Worm (Caenorhabditis elegans) whole organism, young adult: Measurements from ENCODE around the gene malt-1.

ENCODE experiments used
- B0019.2 ChIP-seq: fragments of 200-800 bp; sonication (Bioruptor generic); conservative IDR thresholded peaks from 2 replicates; pipeline ENCODE4 v1.3.6; 2022; ENCODE audit warnings: missing genetic modification reagents, missing genetic modification characterization, missing compliant biosample characterization
- B0261.1 ChIP-seq: sonication (generic microtip); optimal IDR thresholded peaks from 2 replicates; lab custom pipeline; 2016; ENCODE audit warnings: mild to moderate bottlenecking, missing genetic modification characterization, moderate library complexity, missing compliant biosample characterization
- C17E4.6 ChIP-seq: fragments of 200-800 bp; sonication (Bioruptor generic); IDR thresholded peaks from 2 replicates; pipeline ENCODE4 v1.3.6; 2022; ENCODE audit warnings: missing genetic modification reagents, missing genetic modification characterization, missing compliant biosample characterization
- F10E7.11 ChIP-seq: sonication (generic microtip); optimal IDR thresholded peaks from 2 replicates; lab custom pipeline; 2017; ENCODE audit warnings: mild to moderate bottlenecking, missing genetic modification characterization, moderate library complexity, missing compliant biosample characterization
- K12H6.12 ChIP-seq: fragments of 200-800 bp; sonication (Bioruptor generic); optimal IDR thresholded peaks from 2 replicates; lab custom pipeline; 2018; ENCODE audit warnings: mild to moderate bottlenecking, missing genetic modification characterization, missing compliant biosample characterization
- T07F8.4 ChIP-seq: sonication (generic microtip); optimal IDR thresholded peaks from 2 replicates; lab custom pipeline; 2016; ENCODE audit warnings: mild to moderate bottlenecking, missing genetic modification characterization, moderate library complexity, missing compliant biosample characterization
- ZK185.1 ChIP-seq: sonication (generic microtip); optimal IDR thresholded peaks from 2 replicates; lab custom pipeline; 2016; ENCODE audit warnings: mild to moderate bottlenecking, missing genetic modification characterization, missing compliant biosample characterization; ENCODE audit not compliant: poor library complexity, severe bottlenecking
- aptf-2 ChIP-seq: fragments of 200-800 bp; sonication (Bioruptor generic); conservative IDR thresholded peaks from 2 replicates; pipeline ENCODE4 v1.3.6; 2022; ENCODE audit warnings: missing genetic modification reagents, missing genetic modification characterization, missing compliant biosample characterization
- aptf-3 ChIP-seq: fragments of 200-800 bp; sonication (Bioruptor generic); IDR thresholded peaks from 2 replicates; pipeline ENCODE4 v1.3.6; 2022; ENCODE audit warnings: missing genetic modification characterization, missing compliant biosample characterization
- athp-1 ChIP-seq: sonication (generic microtip); optimal IDR thresholded peaks from 2 replicates; lab custom pipeline; 2017; ENCODE audit warnings: mild to moderate bottlenecking, missing genetic modification characterization, missing compliant biosample characterization
- attf-5 ChIP-seq: fragments of 200-800 bp; sonication (Bioruptor generic); optimal IDR thresholded peaks from 2 replicates; lab custom pipeline; 2018; ENCODE audit warnings: mild to moderate bottlenecking, missing genetic modification characterization, missing compliant biosample characterization
- bed-1 ChIP-seq: fragments of 200-800 bp; sonication (Bioruptor generic); IDR thresholded peaks from 2 replicates; pipeline ENCODE4 v1.3.6; 2022; ENCODE audit warnings: missing genetic modification reagents, missing genetic modification characterization, missing compliant biosample characterization
- bed-2 ChIP-seq: fragments of 200-800 bp; sonication (Bioruptor generic); IDR thresholded peaks from 2 replicates; pipeline ENCODE4 v1.3.6; 2022; ENCODE audit warnings: missing genetic modification reagents, missing genetic modification characterization, missing compliant biosample characterization
- cebp-1 ChIP-seq, 2 experiments: fragments of 200-800 bp in 1 of 2; sonication (Bioruptor generic) in 1 of 2; sonication (generic microtip) in 1 of 2; IDR thresholded peaks in 1 of 2; optimal IDR thresholded peaks in 1 of 2; 2 replicates each; pipeline versions ENCODE4 v1.3.6 to Lab custom; 2017 to 2022; ENCODE audit warnings: missing compliant biosample characterization in 2 of 2, missing genetic modification characterization in 2 of 2, mild to moderate bottlenecking in 1 of 2, missing genetic modification reagents in 1 of 2, moderate library complexity in 1 of 2
- ceh-100 ChIP-seq: fragments of 200-800 bp; sonication (Bioruptor generic); IDR thresholded peaks from 2 replicates; pipeline ENCODE4 v1.3.6; 2022; ENCODE audit warnings: missing genetic modification reagents, missing genetic modification characterization, missing compliant biosample characterization
- ceh-58 ChIP-seq: fragments of 200-800 bp; sonication (Bioruptor generic); IDR thresholded peaks from 2 replicates; pipeline ENCODE4 v1.3.6; 2022; ENCODE audit warnings: missing genetic modification characterization, missing compliant biosample characterization
- die-1 ChIP-seq: sonication (generic microtip); optimal IDR thresholded peaks from 2 replicates; lab custom pipeline; 2016; ENCODE audit warnings: missing genotype, mild to moderate bottlenecking, missing genetic modification characterization, missing compliant biosample characterization
- dpff-1 ChIP-seq: sonication (generic microtip); optimal IDR thresholded peaks from 2 replicates; lab custom pipeline; 2017; ENCODE audit warnings: mild to moderate bottlenecking, missing genetic modification characterization, missing compliant biosample characterization
- dpl-1 ChIP-seq: fragments of 150-350 bp; optimal IDR thresholded peaks from 2 replicates; lab custom pipeline; 2014; ENCODE audit warnings: missing biosample characterization, missing genetic modification reagents, missing genetic modification characterization
- egl-18 ChIP-seq: fragments of 200-800 bp; sonication (Bioruptor generic); IDR thresholded peaks from 2 replicates; pipeline ENCODE4 v1.3.6; 2022; ENCODE audit warnings: missing genetic modification reagents, missing genetic modification characterization, missing compliant biosample characterization
- egrh-3 ChIP-seq: fragments of 200-800 bp; sonication (Bioruptor generic); IDR thresholded peaks from 2 replicates; pipeline ENCODE4 v1.3.6; 2022; ENCODE audit warnings: missing genetic modification reagents, missing genetic modification characterization, missing compliant biosample characterization
- ets-4 ChIP-seq: fragments of 200-800 bp; sonication (Bioruptor generic); optimal IDR thresholded peaks from 2 replicates; lab custom pipeline; 2018; ENCODE audit warnings: mild to moderate bottlenecking, missing genetic modification characterization, missing compliant biosample characterization
- fkh-3 ChIP-seq: sonication (generic microtip); optimal IDR thresholded peaks from 2 replicates; lab custom pipeline; 2016; ENCODE audit warnings: mild to moderate bottlenecking, missing genetic modification characterization, missing compliant biosample characterization
- him-1 ChIP-seq: sonication (generic microtip); optimal IDR thresholded peaks from 2 replicates; lab custom pipeline; 2016; ENCODE audit warnings: missing genotype, missing genetic modification reagents, missing genetic modification characterization, missing compliant biosample characterization
- hmg-1.2 ChIP-seq: fragments of 200-800 bp; sonication (Bioruptor generic); IDR thresholded peaks from 2 replicates; pipeline ENCODE4 v1.3.6; 2022; ENCODE audit warnings: missing genetic modification reagents, missing genetic modification characterization, missing compliant biosample characterization
- hsf-1 ChIP-seq: fragments of 200-800 bp; sonication (Bioruptor generic); IDR thresholded peaks from 2 replicates; pipeline ENCODE4 v1.3.6; 2022; ENCODE audit warnings: missing genetic modification reagents, missing genetic modification characterization, missing compliant biosample characterization
- lag-1 ChIP-seq: fragments of 200-800 bp; sonication (Bioruptor generic); IDR thresholded peaks from 2 replicates; pipeline ENCODE4 v1.3.6; 2022; ENCODE audit warnings: missing genetic modification reagents, missing genetic modification characterization, missing compliant biosample characterization
- madf-8 ChIP-seq: fragments of 200-800 bp; sonication (Bioruptor generic); conservative IDR thresholded peaks from 2 replicates; pipeline ENCODE4 v1.3.6; 2022; ENCODE audit warnings: missing genetic modification reagents, missing genetic modification characterization, missing compliant biosample characterization
- mcd-1 ChIP-seq: fragments of 200-800 bp; sonication (Bioruptor generic); IDR thresholded peaks from 2 replicates; pipeline ENCODE4 v1.3.6; 2022; ENCODE audit warnings: missing genetic modification reagents, missing genetic modification characterization, missing compliant biosample characterization
- mel-28 ChIP-seq: sonication (generic microtip); optimal IDR thresholded peaks from 2 replicates; lab custom pipeline; 2016; ENCODE audit warnings: borderline replicate concordance, mild to moderate bottlenecking, missing genetic modification characterization, missing compliant biosample characterization
- nhr-120 ChIP-seq: fragments of 200-800 bp; sonication (Bioruptor generic); IDR thresholded peaks from 2 replicates; pipeline ENCODE4 v1.3.6; 2022; ENCODE audit warnings: missing genetic modification characterization, missing compliant biosample characterization
- nhr-27 ChIP-seq: fragments of 200-800 bp; sonication (Bioruptor generic); optimal IDR thresholded peaks from 2 replicates; lab custom pipeline; 2018; ENCODE audit warnings: mild to moderate bottlenecking, missing genetic modification characterization, moderate library complexity, missing compliant biosample characterization
- nhr-80 ChIP-seq: sonication (generic microtip); optimal IDR thresholded peaks from 2 replicates; lab custom pipeline; 2016; ENCODE audit warnings: missing genetic modification characterization, missing compliant biosample characterization
- nhr-90 ChIP-seq: sonication (generic microtip); optimal IDR thresholded peaks from 2 replicates; lab custom pipeline; 2016; ENCODE audit warnings: missing genotype, mild to moderate bottlenecking, missing genetic modification characterization, missing compliant biosample characterization
- rpc-1 ChIP-seq, 2 experiments: fragments of 150-350 bp in 1 of 2; sonication (generic microtip) in 1 of 2; optimal IDR thresholded peaks; 2 replicates each; lab custom pipeline; 2014 to 2018; ENCODE audit warnings: missing biosample characterization in 1 of 2, missing genetic modification characterization in 1 of 2, missing genetic modification reagents in 1 of 2, missing genotype in 1 of 2
- sdz-38 ChIP-seq: sonication (generic microtip); optimal IDR thresholded peaks from 2 replicates; lab custom pipeline; 2016; ENCODE audit warnings: missing genotype, missing genetic modification characterization, missing compliant biosample characterization
- snpc-1.3 ChIP-seq: sonication (generic microtip); optimal IDR thresholded peaks from 2 replicates; lab custom pipeline; 2017; ENCODE audit warnings: missing genetic modification characterization, mild to moderate bottlenecking, missing compliant biosample characterization, antibody characterized with exemption, moderate library complexity, missing genotype, missing genetic modification reagents; ENCODE audit not compliant: insufficient read depth
- snpc-3.4 ChIP-seq: sonication (generic microtip); optimal IDR thresholded peaks from 2 replicates; lab custom pipeline; 2017; ENCODE audit warnings: missing genetic modification characterization, mild to moderate bottlenecking, missing compliant biosample characterization, antibody characterized with exemption, moderate library complexity, missing genotype, missing genetic modification reagents
- sptf-2 ChIP-seq: fragments of 200-800 bp; sonication (Bioruptor generic); optimal IDR thresholded peaks from 2 replicates; lab custom pipeline; 2018; ENCODE audit warnings: mild to moderate bottlenecking, missing genetic modification characterization, missing compliant biosample characterization
- tbp1 ChIP-seq: fragments of 200-800 bp; sonication (Bioruptor generic); optimal IDR thresholded peaks from 2 replicates; lab custom pipeline; 2018; ENCODE audit warnings: mild to moderate bottlenecking, missing genetic modification characterization, missing compliant biosample characterization
- unc-62 ChIP-seq: fragments of 150-350 bp; optimal IDR thresholded peaks from 2 replicates; lab custom pipeline; 2014; ENCODE audit warnings: missing biosample characterization, missing genetic modification reagents, missing genetic modification characterization
- xnd-1 ChIP-seq: sonication (generic microtip); optimal IDR thresholded peaks from 2 replicates; lab custom pipeline; 2016; ENCODE audit warnings: missing genotype, missing genetic modification reagents, missing genetic modification characterization, missing compliant biosample characterization
- zfh-2 ChIP-seq: fragments of 200-800 bp; sonication (Bioruptor generic); conservative IDR thresholded peaks from 2 replicates; pipeline ENCODE4 v1.3.6; 2022; ENCODE audit warnings: missing genetic modification reagents, missing genetic modification characterization, missing compliant biosample characterization
- zim-3 ChIP-seq: sonication (generic microtip); optimal IDR thresholded peaks from 2 replicates; lab custom pipeline; 2017; ENCODE audit warnings: mild to moderate bottlenecking, missing genetic modification characterization, moderate library complexity, missing compliant biosample characterization
- ztf-22 ChIP-seq: fragments of 200-800 bp; sonication (Bioruptor generic); optimal IDR thresholded peaks from 2 replicates; lab custom pipeline; 2018; ENCODE audit warnings: mild to moderate bottlenecking, missing genetic modification characterization, moderate library complexity, missing compliant biosample characterization
- ztf-26 ChIP-seq: sonication (generic microtip); optimal IDR thresholded peaks from 2 replicates; lab custom pipeline; 2017; ENCODE audit warnings: missing genetic modification characterization, missing compliant biosample characterization
- ztf-3 ChIP-seq: fragments of 200-800 bp; sonication (Bioruptor generic); optimal IDR thresholded peaks from 2 replicates; lab custom pipeline; 2018; ENCODE audit warnings: mild to moderate bottlenecking, missing genetic modification characterization, missing compliant biosample characterization

Gene malt-1

ce11 chrII:6968191-6968675 is 17.1 kb upstream of the malt-1 start (continued):
- no peak for TF ChIP-seq dpl-1 (GFP tag; lab: Kevin White, UChicago)
- peak; percentile 89 for TF ChIP-seq hmg-1.2 (GFP tag; lab: Robert Waterston, UW)
- peak; percentile 93 for TF ChIP-seq snpc-3.4 (tag; lab: Kevin White, UChicago)
- TF ChIP-seq K12H6.12 (tag; lab: Kevin White, UChicago): peak; percentile 39
- no peak; the same call in 1 of the 2 replicates for TF ChIP-seq zfh-2
- TF ChIP-seq F10E7.11 (tag; lab: Kevin White, UChicago): peak; percentile 79
- peak; percentile 8 for TF ChIP-seq ztf-22 (GFP tag; lab: Kevin White, UChicago)
- TF ChIP-seq ceh-100: peak; percentile 77
- TF ChIP-seq unc-62 (GFP tag; lab: Kevin White, UChicago): no peak
- peak; percentile 4 for TF ChIP-seq mel-28
- TF ChIP-seq ztf-3 (GFP tag; lab: Kevin White, UChicago): peak; percentile 9
- peak; percentile 78 for TF ChIP-seq sptf-2 (GFP tag; lab: Kevin White, UChicago)
- TF ChIP-seq cebp-1 (GFP tag; IDR thresholded peaks at IDR 0.05; lab: Robert Waterston, UW): no peak
- peak; percentile 62 for TF ChIP-seq cebp-1 (tag; optimal IDR thresholded peaks at IDR 0.05; lab: Kevin White, UChicago)
- TF ChIP-seq xnd-1 (tag; lab: Kevin White, UChicago): peak; percentile 55
- TF ChIP-seq aptf-2 (GFP tag; lab: Robert Waterston, UW): 0 out of 2 replicates have a peak, but pooled peaks have one; percentile 43
- 0 out of 2 replicates have a peak, but pooled peaks have one; percentile 62 for TF ChIP-seq aptf-3 (GFP tag; lab: Robert Waterston, UW)
- peak; percentile 14 for TF ChIP-seq T07F8.4 (tag; lab: Kevin White, UChicago)
- peak; percentile 87 for TF ChIP-seq athp-1 (tag; lab: Kevin White, UChicago)
- TF ChIP-seq fkh-3 (tag; lab: Kevin White, UChicago): peak; percentile 80
- TF ChIP-seq hsf-1 (GFP tag; lab: Robert Waterston, UW): peak; percentile 58
- TF ChIP-seq nhr-120 (GFP tag; lab: Robert Waterston, UW): no peak
- peak; percentile 79 for TF ChIP-seq tbp1 (GFP tag; lab: Kevin White, UChicago)
- peak; percentile 67 for TF ChIP-seq madf-8 (GFP tag; lab: Robert Waterston, UW)
- peak; percentile 13 for TF ChIP-seq ztf-26 (tag; lab: Kevin White, UChicago)
- no peak for TF ChIP-seq ceh-58 (GFP tag; lab: Robert Waterston, UW)
- no peak for TF ChIP-seq sdz-38
- TF ChIP-seq nhr-80 (tag; lab: Kevin White, UChicago): no peak
- TF ChIP-seq ZK185.1 (tag; lab: Kevin White, UChicago): peak; percentile 35
- peak; percentile 47 for TF ChIP-seq him-1
- TF ChIP-seq mcd-1: peak; percentile 81
- peak; percentile 74 for TF ChIP-seq C17E4.6 (GFP tag; lab: Robert Waterston, UW)
- TF ChIP-seq B0261.1 (tag; lab: Kevin White, UChicago): peak; percentile 40
- TF ChIP-seq nhr-27: peak; percentile 86
- TF ChIP-seq egl-18 (GFP tag; lab: Robert Waterston, UW): 0 out of 2 replicates have a peak, but pooled peaks have one; percentile 53
- peak; percentile 80 for TF ChIP-seq dpff-1 (tag; lab: Kevin White, UChicago)
- peak; percentile 85 for TF ChIP-seq B0019.2
- peak; percentile 70 for TF ChIP-seq snpc-1.3 (tag; lab: Kevin White, UChicago)
- TF ChIP-seq lag-1 (GFP tag; lab: Robert Waterston, UW): no peak
- no peak for TF ChIP-seq bed-2 (GFP tag; lab: Robert Waterston, UW)
- TF ChIP-seq zim-3 (tag; lab: Kevin White, UChicago): peak; percentile 21
- peak; percentile 63 for TF ChIP-seq attf-5 (GFP tag; lab: Kevin White, UChicago)
- peak; percentile 41 for TF ChIP-seq nhr-90 (tag; lab: Kevin White, UChicago)
- peak; percentile 74 for TF ChIP-seq egrh-3 (GFP tag; lab: Robert Waterston, UW)
- TF ChIP-seq bed-1 (GFP tag; lab: Robert Waterston, UW): no peak
- peak; percentile 59 for TF ChIP-seq die-1 (tag; lab: Kevin White, UChicago)
- no peak for TF ChIP-seq ets-4 (GFP tag; lab: Kevin White, UChicago)
- no peak for TF ChIP-seq rpc-1 (optimal IDR thresholded peaks at IDR 0.05; lab: Kevin White, UChicago)
- peak; percentile 4 for TF ChIP-seq rpc-1 (tag; optimal IDR thresholded peaks at IDR 0.05; lab: Kevin White, UChicago)
